Fruit fly (Drosophila melanogaster): Measurements from ENCODE around the gene CG3704.

- TF ChIP-seq pan (optimal IDR thresholded peaks at IDR 0.05) (no peak), psq (optimal IDR thresholded peaks at IDR 0.05) (no peak), CG8478 (optimal IDR thresholded peaks at IDR 0.05) (no peak), EcR (GFP tag; optimal IDR thresholded peaks at IDR 0.05) (no peak), usp (GFP tag; optimal IDR thresholded peaks at IDR 0.05) (no peak)
Measured at dm6 chrX:940580-941184, at the start of gene CG3704, which contains the start of gene mus81.
